Fruit fly (Drosophila melanogaster) whole organism, embryonic: ENCODE data around the gene CG15209.

Experiments
- Antp ChIP-seq: fragments of 200-800 bp; sonication (Bioruptor generic); optimal IDR thresholded peaks from 3 replicates; lab custom pipeline; 2016; ENCODE audit warnings: missing biosample characterization, missing genetic modification characterization
- Atf3 ChIP-seq: fragments of 200-800 bp; sonication (Bioruptor generic); optimal IDR thresholded peaks from 3 replicates; lab custom pipeline; 2016; ENCODE audit warnings: missing biosample characterization, missing genetic modification characterization
- CG1024 ChIP-seq: fragments of 200-800 bp; sonication (Bioruptor generic); IDR thresholded peaks from 2 replicates; pipeline ENCODE4 v1.3.6; 2022; ENCODE audit warnings: missing biosample characterization, missing genetic modification characterization
- CG10321 ChIP-seq: fragments of 200-800 bp; sonication (Bioruptor generic); IDR thresholded peaks from 2 replicates; pipeline ENCODE4 v1.3.6; 2022; ENCODE audit warnings: missing biosample characterization, missing genetic modification characterization
- CG10366 ChIP-seq: fragments of 200-800 bp; sonication (Bioruptor generic); IDR thresholded peaks from 2 replicates; pipeline ENCODE4 v1.3.6; 2022; ENCODE audit warnings: missing biosample characterization, missing genetic modification characterization
- CG10431 ChIP-seq: fragments of 200-800 bp; sonication (Bioruptor generic); optimal IDR thresholded peaks from 3 replicates; lab custom pipeline; 2018; ENCODE audit warnings: missing biosample characterization, mild to moderate bottlenecking, missing genetic modification characterization
- CG10979 ChIP-seq: fragments of 200-800 bp; sonication (Bioruptor generic); optimal IDR thresholded peaks from 2 replicates; lab custom pipeline; 2018; ENCODE audit warnings: missing biosample characterization, mild to moderate bottlenecking, missing genetic modification characterization, moderate library complexity
- CG11085 ChIP-seq: fragments of 200-800 bp; sonication (Bioruptor generic); IDR thresholded peaks from 2 replicates; pipeline ENCODE4 v1.3.6; 2022; ENCODE audit warnings: missing biosample characterization, missing genetic modification characterization
- CG11398 ChIP-seq: fragments of 200-800 bp; sonication (Bioruptor generic); optimal IDR thresholded peaks from 2 replicates; lab custom pipeline; 2016; ENCODE audit warnings: missing biosample characterization, missing genetic modification characterization
- CG11696 ChIP-seq: fragments of 200-800 bp; sonication (Bioruptor generic); IDR thresholded peaks from 2 replicates; pipeline ENCODE4 v1.3.6; 2022; ENCODE audit warnings: missing biosample characterization, missing genetic modification characterization
- CG1233 ChIP-seq: fragments of 200-800 bp; sonication (Bioruptor generic); optimal IDR thresholded peaks from 4 replicates; lab custom pipeline; 2018; ENCODE audit warnings: missing biosample characterization, mild to moderate bottlenecking, missing genetic modification characterization
- CG12744 ChIP-seq: fragments of 200-800 bp; sonication (Bioruptor generic); optimal IDR thresholded peaks from 2 replicates; lab custom pipeline; 2016; ENCODE audit warnings: missing biosample characterization, missing genetic modification characterization
- CG15479 ChIP-seq: fragments of 200-800 bp; sonication (Bioruptor generic); optimal IDR thresholded peaks from 3 replicates; lab custom pipeline; 2019; ENCODE audit warnings: missing biosample characterization, mild to moderate bottlenecking, missing genetic modification characterization, moderate library complexity
- CG15514 ChIP-seq: fragments of 200-800 bp; sonication (Bioruptor generic); optimal IDR thresholded peaks from 3 replicates; lab custom pipeline; 2017; ENCODE audit warnings: missing biosample characterization, missing genetic modification characterization, mild to moderate bottlenecking, moderate library complexity, missing genetic modification reagents
- CG1603 ChIP-seq: fragments of 200-800 bp; sonication (Bioruptor generic); optimal IDR thresholded peaks from 2 replicates; lab custom pipeline; 2019; ENCODE audit warnings: missing biosample characterization, mild to moderate bottlenecking, missing genetic modification characterization, moderate library complexity
- CG30431 ChIP-seq: fragments of 200-800 bp; sonication (Bioruptor generic); optimal IDR thresholded peaks from 2 replicates; lab custom pipeline; 2017; ENCODE audit warnings: missing biosample characterization, missing genetic modification characterization
- CG4328 ChIP-seq: fragments of 200-800 bp; sonication (Bioruptor generic); optimal IDR thresholded peaks from 3 replicates; lab custom pipeline; 2017; ENCODE audit warnings: missing biosample characterization, missing genetic modification reagents, missing genetic modification characterization
- CG4820 ChIP-seq: fragments of 200-800 bp; sonication (Bioruptor generic); optimal IDR thresholded peaks from 3 replicates; lab custom pipeline; 2016; ENCODE audit warnings: missing biosample characterization, missing genetic modification characterization
- CG6654 ChIP-seq: fragments of 200-800 bp; sonication (Bioruptor generic); optimal IDR thresholded peaks from 2 replicates; lab custom pipeline; 2017; ENCODE audit warnings: missing biosample characterization, mild to moderate bottlenecking, missing genetic modification characterization
- CG7271 ChIP-seq: fragments of 200-800 bp; sonication (Bioruptor generic); optimal IDR thresholded peaks from 2 replicates; lab custom pipeline; 2018; ENCODE audit warnings: missing biosample characterization, mild to moderate bottlenecking, missing genetic modification characterization, moderate library complexity
- CG7556 ChIP-seq: fragments of 200-800 bp; sonication (Bioruptor generic); optimal IDR thresholded peaks from 2 replicates; lab custom pipeline; 2017; ENCODE audit warnings: missing biosample characterization, mild to moderate bottlenecking, missing genetic modification characterization
- CG7928 ChIP-seq: fragments of 200-800 bp; sonication (Bioruptor generic); optimal IDR thresholded peaks from 2 replicates; lab custom pipeline; 2017; ENCODE audit warnings: missing biosample characterization, mild to moderate bottlenecking, missing genetic modification characterization
- CG8290 ChIP-seq, 3 experiments: fragments of 200-800 bp; sonication (Bioruptor generic); optimal IDR thresholded peaks; 2 replicates each; lab custom pipeline; 2016 to 2019; ENCODE audit warnings: missing biosample characterization in 3 of 3, missing genetic modification characterization in 3 of 3, mild to moderate bottlenecking in 2 of 3, moderate library complexity in 1 of 3
- CG8388 ChIP-seq: fragments of 200-800 bp; sonication (Bioruptor generic); optimal IDR thresholded peaks from 2 replicates; lab custom pipeline; 2019; ENCODE audit warnings: missing biosample characterization, mild to moderate bottlenecking, missing genetic modification characterization, moderate library complexity
- CG9437 ChIP-seq: fragments of 200-800 bp; sonication (Bioruptor generic); optimal IDR thresholded peaks from 2 replicates; lab custom pipeline; 2018; ENCODE audit warnings: missing biosample characterization, mild to moderate bottlenecking, missing genetic modification characterization
- CkIIα-i1 ChIP-seq: fragments of 200-800 bp; sonication (Bioruptor generic); IDR thresholded peaks from 2 replicates; pipeline ENCODE4 v1.3.6; 2022; ENCODE audit warnings: missing biosample characterization, missing genetic modification characterization
- D19A ChIP-seq: fragments of 200-800 bp; optimal IDR thresholded peaks from 3 replicates; lab custom pipeline; 2019; ENCODE audit warnings: missing biosample characterization, mild to moderate bottlenecking, missing genetic modification characterization, moderate library complexity
- Eip74EF ChIP-seq, 2 experiments: fragments of 200-800 bp in 1 of 2; fragments of >200 bp in 1 of 2; sonication (Bioruptor generic) in 1 of 2; optimal IDR thresholded peaks; 2 replicates each; lab custom pipeline; 2017 to 2019; ENCODE audit warnings: missing biosample characterization in 2 of 2, missing genetic modification characterization in 2 of 2, mild to moderate bottlenecking in 1 of 2, moderate library complexity in 1 of 2
- Fer3 ChIP-seq: fragments of 200-800 bp; sonication (Bioruptor generic); optimal IDR thresholded peaks from 2 replicates; lab custom pipeline; 2018; ENCODE audit warnings: missing biosample characterization, mild to moderate bottlenecking, missing genetic modification characterization, moderate library complexity
- H15 ChIP-seq: fragments of 200-800 bp; sonication (Bioruptor generic); IDR thresholded peaks from 3 replicates; pipeline ENCODE4 v1.3.6; 2022; ENCODE audit warnings: missing biosample characterization, missing genetic modification characterization
- Poxn ChIP-seq: fragments of 200-800 bp; sonication (Bioruptor generic); IDR thresholded peaks from 2 replicates; pipeline ENCODE4 v1.3.6; 2022; ENCODE audit warnings: missing biosample characterization, missing genetic modification characterization
- Sox100B ChIP-seq: fragments of 200-800 bp; sonication (Bioruptor generic); optimal IDR thresholded peaks from 3 replicates; lab custom pipeline; 2018; ENCODE audit warnings: missing biosample characterization, mild to moderate bottlenecking, missing genetic modification characterization
- Sry-δ ChIP-seq: fragments of 200-800 bp; sonication (Bioruptor generic); optimal IDR thresholded peaks from 2 replicates; lab custom pipeline; 2016; ENCODE audit warnings: missing biosample characterization, missing genetic modification characterization
- YL-1 ChIP-seq: fragments of 200-800 bp; sonication (Bioruptor generic); optimal IDR thresholded peaks from 3 replicates; lab custom pipeline; 2017; ENCODE audit warnings: missing biosample characterization, mild to moderate bottlenecking, missing genetic modification characterization
- bigmax ChIP-seq: fragments of 200-800 bp; sonication (Bioruptor generic); optimal IDR thresholded peaks from 2 replicates; lab custom pipeline; 2018; ENCODE audit warnings: missing biosample characterization, mild to moderate bottlenecking, missing genetic modification characterization
- bowl ChIP-seq: fragments of 200-800 bp; sonication (Bioruptor generic); IDR thresholded peaks from 2 replicates; pipeline ENCODE4 v1.3.6; 2022; ENCODE audit warnings: missing biosample characterization, missing genetic modification characterization
- cad ChIP-seq: fragments of >200 bp; optimal IDR thresholded peaks from 2 replicates; lab custom pipeline; 2017; ENCODE audit warnings: missing biosample characterization, missing genetic modification characterization
- emc ChIP-seq: fragments of 200-800 bp; sonication (Bioruptor generic); optimal IDR thresholded peaks from 2 replicates; lab custom pipeline; 2016; ENCODE audit warnings: missing biosample characterization, missing genetic modification characterization
- fd102C ChIP-seq: fragments of 200-800 bp; sonication (Bioruptor generic); optimal IDR thresholded peaks from 2 replicates; lab custom pipeline; 2018; ENCODE audit warnings: missing biosample characterization, mild to moderate bottlenecking, missing genetic modification characterization, moderate library complexity
- gsb-n ChIP-seq: fragments of 200-800 bp; sonication (Bioruptor generic); optimal IDR thresholded peaks from 3 replicates; lab custom pipeline; 2018; ENCODE audit warnings: missing biosample characterization, mild to moderate bottlenecking, missing genetic modification characterization
- her ChIP-seq: fragments of 200-800 bp; sonication (Bioruptor generic); optimal IDR thresholded peaks from 2 replicates; lab custom pipeline; 2016; ENCODE audit warnings: missing biosample characterization, missing genetic modification characterization
- odd ChIP-seq: fragments of 200-800 bp; sonication (Bioruptor generic); optimal IDR thresholded peaks from 2 replicates; lab custom pipeline; 2017; ENCODE audit warnings: missing biosample characterization, mild to moderate bottlenecking, missing genetic modification characterization
- org-1 ChIP-seq: fragments of 200-800 bp; sonication (Bioruptor generic); optimal IDR thresholded peaks from 2 replicates; lab custom pipeline; 2017; ENCODE audit warnings: missing biosample characterization, missing genetic modification characterization
- pzg ChIP-seq: fragments of 200-800 bp; sonication (Bioruptor generic); optimal IDR thresholded peaks from 3 replicates; lab custom pipeline; 2018; ENCODE audit warnings: missing biosample characterization, mild to moderate bottlenecking, missing genetic modification characterization, moderate library complexity
- sisA ChIP-seq: fragments of 200-800 bp; sonication (Bioruptor generic); IDR thresholded peaks from 2 replicates; pipeline ENCODE4 v1.3.6; 2022; ENCODE audit warnings: missing biosample characterization, missing genetic modification characterization
- sug ChIP-seq: fragments of 200-800 bp; optimal IDR thresholded peaks from 2 replicates; lab custom pipeline; 2019; ENCODE audit warnings: missing biosample characterization, mild to moderate bottlenecking, missing genetic modification characterization, moderate library complexity
- tio ChIP-seq: fragments of 200-800 bp; sonication (Bioruptor generic); optimal IDR thresholded peaks from 2 replicates; lab custom pipeline; 2017; ENCODE audit warnings: missing biosample characterization, missing genetic modification characterization, inconsistent platforms
- vnd ChIP-seq: fragments of 200-800 bp; sonication (Bioruptor generic); IDR thresholded peaks from 3 replicates; pipeline ENCODE4 v1.3.6; 2022; ENCODE audit warnings: missing biosample characterization, missing genetic modification characterization; ENCODE audit not compliant: partially characterized antibody
- zfh1 ChIP-seq: fragments of 200-800 bp; sonication (Bioruptor generic); IDR thresholded peaks from 3 replicates; pipeline ENCODE4 v1.3.6; 2022; ENCODE audit warnings: missing biosample characterization, missing genetic modification characterization

CG15209 gene

dm6 chrX:10822678-10823440 is 19.1 kb upstream of the CG15209 start (continued):
- TF ChIP-seq CG9437 (GFP tag; lab: Kevin White, UChicago) (peak; percentile 56), Fer3 (peak; percentile 48), D19A (tag; lab: Kevin White, UChicago) (peak; percentile 84), CG10979 (tag; lab: Kevin White, UChicago) (peak; percentile 89), CG1024 (no peak), emc (GFP tag; lab: Kevin White, UChicago) (no peak), Sry-δ (GFP tag; lab: Kevin White, UChicago) (no peak), CG8388 (GFP tag; lab: Kevin White, UChicago) (peak; percentile 100), her (GFP tag; lab: Kevin White, UChicago) (no peak), CG11696 (GFP tag; lab: Robert Waterston, UW) (no peak), CG1603 (tag; lab: Kevin White, UChicago) (peak; percentile 76), H15 (GFP tag; lab: Robert Waterston, UW) (peak; percentile 33; the same call in 1 of the 3 replicates), CG10431 (no peak), CG4820 (GFP tag; lab: Kevin White, UChicago) (peak; percentile 55), bowl (no peak), Atf3 (GFP tag; lab: Kevin White, UChicago) (peak; percentile 28), CkIIα-i1 (GFP tag; lab: Robert Waterston, UW) (no peak), odd (GFP tag; lab: Kevin White, UChicago) (peak; percentile 47), YL-1 (GFP tag; lab: Kevin White, UChicago) (no peak), sug (tag; lab: Kevin White, UChicago) (peak; percentile 18), vnd (GFP tag; lab: Robert Waterston, UW) (no peak), CG30431 (GFP tag; lab: Kevin White, UChicago) (peak; percentile 57), CG11085 (GFP tag; lab: Robert Waterston, UW) (no peak), cad (GFP tag; lab: Kevin White, UChicago) (no peak), CG15514 (GFP tag; lab: Kevin White, UChicago) (peak; percentile 26), CG10366 (peak; percentile 29; the same call in 1 of the 2 replicates), Antp (GFP tag; lab: Kevin White, UChicago) (no peak), pzg (GFP tag; lab: Kevin White, UChicago) (no peak), Poxn (GFP tag; lab: Robert Waterston, UW) (no peak), CG12744 (GFP tag; lab: Kevin White, UChicago) (no peak), bigmax (GFP tag; lab: Kevin White, UChicago) (no peak), fd102C (GFP tag; lab: Kevin White, UChicago) (peak; percentile 85), gsb-n (peak; percentile 71), CG6654 (GFP tag; lab: Kevin White, UChicago) (peak; percentile 24), sisA (peak; percentile 56), CG7556 (peak; percentile 89), tio (peak; percentile 47), Sox100B (GFP tag; lab: Kevin White, UChicago) (peak; percentile 82), zfh1 (GFP tag; lab: Robert Waterston, UW) (peak; percentile 48; the same call in 1 of the 3 replicates), CG8290 (GFP tag; optimal IDR thresholded peaks at IDR 0.05; lab: Kevin White, UChicago) (no peak), CG8290 (tag; optimal IDR thresholded peaks at IDR 0.05; lab: Kevin White, UChicago) (peak; percentile 9 to 24), CG7928 (no peak), CG1233 (GFP tag; lab: Kevin White, UChicago) (peak; percentile 45), CG10321 (GFP tag; lab: Robert Waterston, UW) (no peak), CG11398 (GFP tag; lab: Kevin White, UChicago) (no peak), CG15479 (GFP tag; lab: Kevin White, UChicago) (peak; percentile 48), org-1 (GFP tag; lab: Kevin White, UChicago) (peak; percentile 73), CG7271 (no peak), Eip74EF (GFP tag; optimal IDR thresholded peaks at IDR 0.05; lab: Kevin White, UChicago) (no peak), CG4328 (peak; percentile 53)
